Worm (Caenorhabditis elegans): Measurements from ENCODE around the gene czw-1.

ce11 chrIV:7910197-7910735 lies 36.4 kb downstream of the czw-1 start, which contains the start of the genes npp-27 and ntl-4:
- TF ChIP-seq skn-1 (tag; optimal IDR thresholded peaks at IDR 0.05) (no peak), nhr-12 (tag; optimal IDR thresholded peaks at IDR 0.05) (no peak), nhr-25 (tag; optimal IDR thresholded peaks at IDR 0.05) (no peak), nhr-23 (tag; optimal IDR thresholded peaks at IDR 0.05) (no peak), unc-62 (GFP tag; optimal IDR thresholded peaks at IDR 0.05) (no peak), ceh-28 (tag; optimal IDR thresholded peaks at IDR 0.05) (peak; percentile 58), ama-1 (optimal IDR thresholded peaks at IDR 0.05) (peak; percentile 83), elt-2 (tag; optimal IDR thresholded peaks at IDR 0.05) (no peak), pha-4 (tag; optimal IDR thresholded peaks at IDR 0.05) (peak; percentile 25), nhr-76 (tag; optimal IDR thresholded peaks at IDR 0.05) (no peak), snpc-4 (tag; optimal IDR thresholded peaks at IDR 0.05) (no peak), sea-2 (GFP tag; optimal IDR thresholded peaks at IDR 0.05) (no peak), egl-27 (tag; optimal IDR thresholded peaks at IDR 0.05) (no peak), nhr-11 (tag; optimal IDR thresholded peaks at IDR 0.05) (no peak)

Measured in whole organism, L3 larva.